Worm (Caenorhabditis elegans): ENCODE results near the gene srsx-38.
"Not testable (repeated sequence)": the region's sequence is repeated elsewhere in the genome, so short reads cannot be mapped to it uniquely, and the experiment has no call there.

Gene srsx-38

DNA sequence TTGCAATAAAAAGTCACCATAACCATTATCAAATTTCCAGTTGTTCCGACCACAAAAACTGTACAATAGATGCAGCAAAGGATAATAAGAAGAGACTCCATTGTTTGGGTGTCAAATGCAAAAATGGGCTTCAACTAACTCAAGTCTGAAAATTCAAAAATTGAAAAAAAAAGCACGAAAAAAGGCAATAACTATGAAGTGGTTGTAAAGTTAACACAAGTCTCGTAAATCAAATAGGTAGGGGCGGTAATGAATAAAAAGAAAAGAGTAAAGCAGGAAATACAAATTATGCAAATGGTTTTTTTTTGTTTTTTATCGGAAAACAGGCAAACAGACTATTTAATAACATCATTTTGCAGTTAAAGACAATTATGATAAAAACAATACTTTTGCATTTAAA, at the start of gene srsx-38:
Gene srsx-38, minus strand, starts transcription at position 101 of the 400 bp plus-strand sequence.
- not testable (repeated sequence) for TF ChIP-seq pros-1, nhr-11, pat-9 (tag; optimal IDR thresholded peaks at IDR 0.05)

DNA sequence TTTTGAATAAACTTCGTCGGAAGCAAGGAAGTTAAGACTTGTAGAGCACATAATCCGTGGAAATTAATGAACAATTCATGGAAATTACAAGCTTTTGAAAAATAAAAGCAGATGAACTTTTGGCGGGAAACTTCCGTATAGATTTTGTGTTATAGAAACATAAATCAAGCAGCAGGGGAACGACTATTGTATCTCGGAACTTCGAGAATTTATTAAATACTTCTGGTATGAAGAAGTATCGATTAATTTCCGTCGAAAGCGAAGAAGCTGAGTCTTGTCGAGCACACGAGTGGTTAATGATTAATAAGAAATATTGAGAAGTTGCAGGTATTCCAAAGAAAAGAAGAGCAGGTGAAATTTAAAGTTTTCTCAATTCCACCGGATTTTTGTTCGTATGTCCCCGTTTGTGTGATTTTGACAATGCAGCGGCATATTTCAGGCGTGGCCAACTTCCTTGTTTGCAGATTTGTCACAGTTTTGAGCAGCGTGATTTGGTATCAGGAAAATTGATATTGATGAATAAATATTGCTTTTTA, 43.0 kb upstream of the srsx-38 start, which contains the start of gene srh-147:
Gene srh-147, minus strand, starts transcription at position 51 of the 536 bp plus-strand sequence.
- not testable (repeated sequence) for TF ChIP-seq K09A11.1 (tag; optimal IDR thresholded peaks at IDR 0.05; ENCODE audit: insufficient read depth); dve-1 (tag; optimal IDR thresholded peaks at IDR 0.05); ceh-34 (tag; optimal IDR thresholded peaks at IDR 0.05)

DNA sequence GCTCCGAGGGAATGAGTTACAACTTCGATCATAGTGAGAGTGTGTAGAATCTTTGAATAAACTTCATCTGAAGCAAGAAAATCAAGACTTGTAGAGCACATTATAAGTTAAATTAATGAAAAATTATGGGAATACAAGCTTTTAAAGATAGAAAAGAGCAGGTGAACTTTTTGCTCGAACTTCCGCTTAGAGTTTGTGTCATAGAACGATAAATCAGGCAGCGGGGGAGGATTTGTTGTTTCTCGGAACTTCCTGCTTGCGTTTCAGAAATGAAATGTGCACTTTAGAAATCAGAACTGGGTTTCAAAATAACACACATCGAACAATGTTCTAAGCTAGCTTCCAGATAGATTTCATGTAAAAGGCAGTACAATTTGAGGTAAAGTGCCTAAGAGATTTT, 33.8 kb upstream of the srsx-38 start, which contains the start of gene srh-149:
Gene srh-149, minus strand, starts transcription at position 101 of the 400 bp plus-strand sequence.
- TF ChIP-seq elt-4 (tag; optimal IDR thresholded peaks at IDR 0.05), result no peak
- no peak for TF ChIP-seq mec-3 (tag; optimal IDR thresholded peaks at IDR 0.05; ENCODE audit: borderline replicate concordance)
- TF ChIP-seq ceh-45 (GFP tag; IDR thresholded peaks at IDR 0.05), result no peak
- no peak for TF ChIP-seq ceh-24 (tag; optimal IDR thresholded peaks at IDR 0.05)
- no peak for TF ChIP-seq ceh-19 (GFP tag; optimal IDR thresholded peaks at IDR 0.05)
- TF ChIP-seq sox-4 (tag; optimal IDR thresholded peaks at IDR 0.05), result no peak
- no peak for TF ChIP-seq npax-4 (tag; optimal IDR thresholded peaks at IDR 0.05)
- TF ChIP-seq rnt-1 (tag; optimal IDR thresholded peaks at IDR 0.05), result no peak
- TF ChIP-seq lim-6 (tag; optimal IDR thresholded peaks at IDR 0.05), result no peak
- TF ChIP-seq ceh-9 (tag; optimal IDR thresholded peaks at IDR 0.05), result no peak
- no peak for TF ChIP-seq ets-4 (tag; optimal IDR thresholded peaks at IDR 0.05)
- TF ChIP-seq zip-5 (tag; optimal IDR thresholded peaks at IDR 0.05), result no peak
- TF ChIP-seq pros-1 (tag; optimal IDR thresholded peaks at IDR 0.05), result no peak

DNA sequence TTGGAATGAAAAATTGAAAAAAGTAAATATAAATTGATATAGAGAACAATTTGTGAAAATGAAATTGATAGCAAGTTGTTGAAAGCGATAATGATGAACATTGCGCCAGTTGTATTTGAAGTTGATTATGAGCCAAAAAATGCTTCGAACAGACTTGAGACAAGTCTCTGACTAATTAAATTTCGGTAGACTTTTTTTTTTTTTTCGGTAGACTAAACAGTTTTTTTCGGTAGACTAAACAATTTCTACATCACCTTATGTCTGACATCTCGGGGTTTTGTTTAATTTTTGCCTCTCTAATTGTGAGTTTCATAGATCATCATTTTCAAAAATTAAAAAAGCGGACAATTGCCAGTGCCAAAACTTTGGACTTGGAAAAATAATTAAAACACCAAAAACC, 26.3 kb upstream of the srsx-38 start, which contains the start of gene srbc-54:
Gene srbc-54, minus strand, starts transcription at position 101 of the 400 bp plus-strand sequence.
- TF ChIP-seq hlh-15 (tag; optimal IDR thresholded peaks at IDR 0.05) (no peak), hlh-8 (tag; optimal IDR thresholded peaks at IDR 0.05) (no peak), npax-4 (tag; optimal IDR thresholded peaks at IDR 0.05) (no peak), pax-1 (tag; optimal IDR thresholded peaks at IDR 0.05) (no peak), mec-3 (tag; optimal IDR thresholded peaks at IDR 0.05; ENCODE audit: borderline replicate concordance) (no peak), lin-11 (tag; optimal IDR thresholded peaks at IDR 0.05) (no peak), ceh-45 (GFP tag; IDR thresholded peaks at IDR 0.05) (no peak), pag-3 (tag; optimal IDR thresholded peaks at IDR 0.05; ENCODE audit: borderline replicate concordance) (no peak), fax-1 (tag; optimal IDR thresholded peaks at IDR 0.05) (no peak), ttx-3 (tag; optimal IDR thresholded peaks at IDR 0.05) (no peak), unc-86 (tag; optimal IDR thresholded peaks at IDR 0.05) (no peak), ceh-34 (tag; optimal IDR thresholded peaks at IDR 0.05) (no peak), nfya-1 (tag; optimal IDR thresholded peaks at IDR 0.05) (no peak), ceh-2 (tag; optimal IDR thresholded peaks at IDR 0.05) (no peak), Y22D7AL.16 (tag; optimal IDR thresholded peaks at IDR 0.05) (no peak), hlh-30 (tag; optimal IDR thresholded peaks at IDR 0.05; ENCODE audit: insufficient read depth) (no peak), pat-9 (tag; optimal IDR thresholded peaks at IDR 0.05) (no peak)

DNA sequence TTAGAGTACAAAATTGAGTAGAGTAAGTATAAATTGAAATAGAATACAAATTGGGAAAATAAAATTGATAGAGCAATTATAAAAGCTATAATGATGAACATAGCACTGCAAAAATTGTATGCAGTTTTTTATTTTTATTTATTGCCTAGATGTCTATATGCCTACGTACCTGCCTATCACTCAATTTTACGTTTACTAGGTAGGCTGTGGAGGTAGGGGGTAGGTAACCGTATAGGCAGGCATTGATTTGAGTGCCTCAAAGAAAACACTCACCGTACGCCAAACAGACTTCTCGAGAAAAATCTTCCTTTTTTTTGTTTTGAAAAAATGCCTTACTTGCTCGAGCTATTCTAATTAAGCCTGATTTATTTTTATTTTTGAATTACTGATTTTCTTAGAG, 24.3 kb upstream of the srsx-38 start, which contains the start of gene srbc-56:
Gene srbc-56, minus strand, starts transcription at position 101 of the 400 bp plus-strand sequence.
- TF ChIP-seq che-1 (tag; optimal IDR thresholded peaks at IDR 0.05) (no peak), K02D7.2 (tag; optimal IDR thresholded peaks at IDR 0.05) (no peak), Y22D7AL.16 (tag; optimal IDR thresholded peaks at IDR 0.05) (no peak), hlh-15 (tag; optimal IDR thresholded peaks at IDR 0.05) (no peak)

Measured in whole organism, late embryonic.